Worm (Caenorhabditis elegans) whole organism, L4 larva: ENCODE results near the gene srj-18.

Experiments used
- F10B5.3 ChIP-seq: sonication (generic microtip); optimal IDR thresholded peaks from 2 replicates; lab custom pipeline; 2016; ENCODE audit warnings: mild to moderate bottlenecking, missing genetic modification characterization, missing compliant biosample characterization
- F26F4.8 ChIP-seq: fragments of 200-800 bp; sonication (Bioruptor generic); conservative IDR thresholded peaks from 2 replicates; pipeline ENCODE4 v1.3.6; 2022; ENCODE audit warnings: missing genetic modification characterization, missing compliant biosample characterization
- F49E8.2 ChIP-seq: sonication (generic microtip); optimal IDR thresholded peaks from 2 replicates; lab custom pipeline; 2016; ENCODE audit warnings: missing compliant biosample characterization, mild to moderate bottlenecking, missing genetic modification characterization, borderline replicate concordance
- R02D3.7 ChIP-seq: fragments of 150-350 bp; sonication (generic microtip); optimal IDR thresholded peaks from 3 replicates; lab custom pipeline; 2014; ENCODE audit warnings: missing biosample characterization, missing genetic modification characterization
- T26A8.4 ChIP-seq: fragments of 200-800 bp; sonication (Bioruptor generic); IDR thresholded peaks from 2 replicates; pipeline ENCODE4 v1.3.6; 2022; ENCODE audit warnings: missing genetic modification characterization, missing compliant biosample characterization
- Y75B8A.6 ChIP-seq: fragments of 200-800 bp; sonication (Bioruptor generic); IDR thresholded peaks from 2 replicates; pipeline ENCODE4 v1.3.6; 2022; ENCODE audit warnings: missing genetic modification reagents, missing genetic modification characterization, missing compliant biosample characterization
- ZK546.5 ChIP-seq, 2 experiments: sonication (generic microtip); optimal IDR thresholded peaks; 2 replicates each; lab custom pipeline; 2017; ENCODE audit warnings: missing biosample characterization in 2 of 2, missing genetic modification characterization in 2 of 2
- aha-1 ChIP-seq: fragments of 150-350 bp; peaks from one replicate; lab custom pipeline; 2014; ENCODE audit warnings: missing biosample characterization, missing genetic modification characterization
- ceh-32 ChIP-seq: sonication (generic microtip); optimal IDR thresholded peaks from 2 replicates; lab custom pipeline; 2016; ENCODE audit warnings: mild to moderate bottlenecking, missing genetic modification characterization, missing compliant biosample characterization; ENCODE audit not compliant: poor library complexity
- dmd-6 ChIP-seq: fragments of 200-800 bp; sonication (Bioruptor generic); IDR thresholded peaks from 2 replicates; pipeline ENCODE4 v1.3.6; 2022; ENCODE audit warnings: missing genetic modification reagents, missing genetic modification characterization, missing compliant biosample characterization
- egl-43 ChIP-seq: fragments of 200-800 bp; sonication (Bioruptor generic); IDR thresholded peaks from 2 replicates; pipeline ENCODE4 v1.3.6; 2022; ENCODE audit warnings: missing genetic modification reagents, missing genetic modification characterization, missing compliant biosample characterization
- fkh-10 ChIP-seq: fragments of 150-350 bp; optimal IDR thresholded peaks from 2 replicates; lab custom pipeline; 2014; ENCODE audit warnings: missing biosample characterization, missing genetic modification reagents, missing genetic modification characterization
- lin-1 ChIP-seq: fragments of 200-800 bp; sonication (Bioruptor generic); IDR thresholded peaks from 2 replicates; pipeline ENCODE4 v1.3.6; 2022; ENCODE audit warnings: missing genetic modification reagents, missing genetic modification characterization, missing compliant biosample characterization
- lin-15B ChIP-seq: fragments of 150-350 bp; sonication (generic microtip); optimal IDR thresholded peaks from 3 replicates; lab custom pipeline; 2014; ENCODE audit warnings: missing biosample characterization, missing genetic modification characterization
- lin-38 ChIP-seq: fragments of 200-800 bp; sonication (Bioruptor generic); IDR thresholded peaks from 2 replicates; pipeline ENCODE4 v1.3.6; 2022; ENCODE audit warnings: missing genetic modification reagents, missing genetic modification characterization, missing compliant biosample characterization
- lin-39 ChIP-seq: fragments of 150-350 bp; optimal IDR thresholded peaks from 2 replicates; lab custom pipeline; 2014; ENCODE audit warnings: missing biosample characterization, missing genetic modification reagents, missing genetic modification characterization
- lir-3 ChIP-seq: sonication (generic microtip); optimal IDR thresholded peaks from 2 replicates; lab custom pipeline; 2016; ENCODE audit warnings: mild to moderate bottlenecking, missing genetic modification characterization, missing compliant biosample characterization
- lsy-2 ChIP-seq, 2 experiments: fragments of 150-350 bp in 1 of 2; sonication (generic microtip) in 1 of 2; optimal IDR thresholded peaks; 2 replicates each; lab custom pipeline; 2014 to 2017; ENCODE audit warnings: missing biosample characterization in 2 of 2, missing genetic modification characterization in 2 of 2
- madf-9 ChIP-seq: fragments of 200-800 bp; sonication (Bioruptor generic); conservative IDR thresholded peaks from 2 replicates; pipeline ENCODE4 v1.3.6; 2022; ENCODE audit warnings: missing genetic modification reagents, missing genetic modification characterization, missing compliant biosample characterization
- nhr-48 ChIP-seq: sonication (generic microtip); optimal IDR thresholded peaks from 2 replicates; lab custom pipeline; 2016; ENCODE audit warnings: mild to moderate bottlenecking, missing genetic modification characterization, missing compliant biosample characterization
- nhr-6 ChIP-seq: fragments of 150-350 bp; optimal IDR thresholded peaks from 2 replicates; lab custom pipeline; 2014; ENCODE audit warnings: missing biosample characterization, missing genetic modification characterization
- pqm-1 ChIP-seq: sonication (generic microtip); optimal IDR thresholded peaks from 2 replicates; lab custom pipeline; 2017; ENCODE audit warnings: missing biosample characterization, missing genetic modification characterization
- set-16 ChIP-seq: fragments of 200-800 bp; sonication (Bioruptor generic); IDR thresholded peaks from 2 replicates; pipeline ENCODE4 v1.3.6; 2022; ENCODE audit warnings: missing genetic modification reagents, missing genetic modification characterization, missing compliant biosample characterization
- snpc-4 ChIP-seq: fragments of 150-350 bp; optimal IDR thresholded peaks from 2 replicates; lab custom pipeline; 2014; ENCODE audit warnings: missing biosample characterization, missing genetic modification characterization
- spr-3 ChIP-seq: fragments of 200-800 bp; sonication (Bioruptor generic); optimal IDR thresholded peaks from 2 replicates; lab custom pipeline; 2018; ENCODE audit warnings: mild to moderate bottlenecking, missing genetic modification characterization, missing compliant biosample characterization
- tag-97 ChIP-seq: fragments of 200-800 bp; sonication (Bioruptor generic); IDR thresholded peaks from 2 replicates; pipeline ENCODE4 v1.3.6; 2022; ENCODE audit warnings: missing genetic modification characterization, missing compliant biosample characterization
- unc-130 ChIP-seq: sonication (generic microtip); optimal IDR thresholded peaks from 2 replicates; lab custom pipeline; 2016; ENCODE audit warnings: missing genetic modification reagents, missing genetic modification characterization, missing compliant biosample characterization
- unc-39 ChIP-seq: sonication (generic microtip); optimal IDR thresholded peaks from 2 replicates; lab custom pipeline; 2017; ENCODE audit warnings: missing biosample characterization, missing genetic modification characterization
- zag-1 ChIP-seq: fragments of 150-350 bp; optimal IDR thresholded peaks from 2 replicates; lab custom pipeline; 2014; ENCODE audit warnings: missing biosample characterization, missing genetic modification characterization
- zfp-3 ChIP-seq: fragments of 200-800 bp; sonication (Bioruptor generic); conservative IDR thresholded peaks from 2 replicates; pipeline ENCODE4 v1.3.6; 2022; ENCODE audit warnings: missing genetic modification reagents, missing genetic modification characterization, missing compliant biosample characterization
- zip-11 ChIP-seq: fragments of 200-800 bp; sonication (Bioruptor generic); IDR thresholded peaks from 2 replicates; pipeline ENCODE4 v1.3.6; 2022; ENCODE audit warnings: missing genetic modification characterization, missing compliant biosample characterization
- ztf-11 ChIP-seq: fragments of 150-350 bp; optimal IDR thresholded peaks from 2 replicates; lab custom pipeline; 2014; ENCODE audit warnings: missing biosample characterization, missing genetic modification characterization
- ztf-7 ChIP-seq: fragments of 150-350 bp; optimal IDR thresholded peaks from 2 replicates; lab custom pipeline; 2014; ENCODE audit warnings: missing biosample characterization, missing genetic modification characterization

The srj-18 gene

ce11 chrV:2740228-2740627 is 33.9 kb upstream of the srj-18 start, which contains the start of gene srg-61 (continued):
- TF ChIP-seq pqm-1 (tag; lab: Kevin White, UChicago), result no peak

DNA sequence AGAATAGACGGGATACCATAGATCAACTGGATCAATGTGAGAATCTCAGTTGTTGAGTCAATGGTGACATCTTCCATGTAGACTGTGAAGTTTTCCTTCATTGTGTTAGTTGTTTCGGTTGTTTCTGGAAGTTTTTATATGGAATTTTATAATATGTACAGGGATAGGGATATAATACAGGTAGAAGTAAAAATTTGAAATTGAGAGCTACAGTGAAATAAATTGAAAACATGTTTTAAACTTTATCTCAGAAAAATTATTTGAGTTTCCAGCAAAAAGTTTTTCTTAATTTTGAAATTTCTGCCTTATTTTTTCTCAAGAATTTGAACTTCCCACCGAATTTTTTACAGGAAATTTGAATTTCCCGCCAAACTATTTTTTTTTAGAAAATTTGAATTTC is 31.8 kb upstream of the srj-18 start, which contains the start of gene srg-62:
srg-62 (minus strand) TSS at position 101 of the 400 bp plus-strand sequence.
- TF ChIP-seq fkh-10 (GFP tag; lab: Kevin White, UChicago) (no peak), ceh-32 (tag; lab: Kevin White, UChicago) (no peak), aha-1 (tag; lab: Kevin White, UChicago) (no peak), lin-15B (tag; lab: Kevin White, UChicago) (no peak), lir-3 (tag; lab: Kevin White, UChicago) (no peak), zip-11 (GFP tag; lab: Robert Waterston, UW) (no peak), unc-130 (GFP tag; lab: Kevin White, UChicago) (no peak), T26A8.4 (no peak), zag-1 (tag; lab: Kevin White, UChicago) (no peak), ztf-7 (tag; lab: Kevin White, UChicago) (no peak), spr-3 (GFP tag; lab: Kevin White, UChicago) (no peak), dmd-6 (GFP tag; lab: Robert Waterston, UW) (no peak), egl-43 (GFP tag; lab: Robert Waterston, UW) (no peak)

DNA sequence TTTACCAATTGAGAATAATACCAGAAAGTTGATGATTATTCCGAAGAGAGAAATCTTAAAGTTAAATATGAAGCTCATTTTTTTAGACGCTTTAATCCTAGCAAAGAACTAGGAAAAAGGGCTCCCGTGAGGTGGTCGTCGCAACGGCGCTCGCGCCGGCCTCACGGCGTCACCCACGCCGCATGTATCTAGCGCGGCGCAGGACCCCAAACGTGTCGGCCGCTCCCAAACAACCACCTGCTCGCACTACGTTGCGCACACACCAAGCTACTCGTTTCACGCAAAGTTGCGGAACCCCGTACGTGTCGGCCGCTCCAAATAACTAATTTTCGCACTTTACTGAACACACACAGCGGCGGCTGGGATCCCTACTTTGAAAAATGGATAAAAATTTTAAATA is 27.7 kb upstream of the srj-18 start:
- no peak for TF ChIP-seq ztf-11 (tag; lab: Kevin White, UChicago)
- TF ChIP-seq F26F4.8 (GFP tag; lab: Robert Waterston, UW), result no peak
- peak; percentile 85 for TF ChIP-seq set-16 (GFP tag; lab: Robert Waterston, UW)
- TF ChIP-seq, all 104 proteins: peak for 1

DNA sequence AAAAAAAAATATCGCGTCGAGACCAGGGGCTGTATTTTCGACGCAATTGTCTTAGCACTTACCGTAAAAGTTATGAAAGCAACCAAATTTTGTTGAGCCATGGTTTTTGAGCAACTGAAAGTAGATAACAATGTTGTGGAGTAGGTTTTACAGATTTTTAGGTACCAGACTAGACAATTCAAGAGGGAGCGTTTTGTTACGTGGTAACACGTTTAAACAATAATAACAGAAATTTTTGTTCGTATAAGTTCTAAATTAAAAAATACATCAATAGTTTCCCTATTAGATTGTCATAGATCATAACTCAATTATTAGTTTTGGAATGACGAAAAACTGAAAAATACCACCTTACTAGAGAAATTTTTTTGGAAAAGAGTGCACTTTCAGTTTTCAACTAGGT is 24.1 kb upstream of the srj-18 start, which contains the start of gene srx-24:
srx-24 (minus strand) TSS at position 101 of the 400 bp plus-strand sequence.
- TF ChIP-seq nhr-48 (tag; lab: Kevin White, UChicago), result no peak
- no peak for TF ChIP-seq lin-38 (GFP tag; lab: Robert Waterston, UW)
- no peak for TF ChIP-seq madf-9 (GFP tag; lab: Robert Waterston, UW)
- TF ChIP-seq lin-39 (tag; lab: Kevin White, UChicago), result no peak
- TF ChIP-seq lin-1, result no peak
- no peak for TF ChIP-seq ZK546.5 (tag; optimal IDR thresholded peaks at IDR 0.05; lab: Kevin White, UChicago)
- TF ChIP-seq F10B5.3 (tag; lab: Kevin White, UChicago), result no peak
- TF ChIP-seq F49E8.2 (tag; lab: Kevin White, UChicago), result no peak
- TF ChIP-seq Y75B8A.6, result no peak
- no peak for TF ChIP-seq zfp-3 (GFP tag; lab: Robert Waterston, UW)
- TF ChIP-seq snpc-4 (tag; lab: Kevin White, UChicago), result no peak
- no peak for TF ChIP-seq tag-97
- no peak for TF ChIP-seq lsy-2 (tag; optimal IDR thresholded peaks at IDR 0.05; lab: Kevin White, UChicago)
- no peak for TF ChIP-seq R02D3.7 (tag; lab: Kevin White, UChicago)
- TF ChIP-seq nhr-6 (tag; lab: Kevin White, UChicago), result no peak

DNA sequence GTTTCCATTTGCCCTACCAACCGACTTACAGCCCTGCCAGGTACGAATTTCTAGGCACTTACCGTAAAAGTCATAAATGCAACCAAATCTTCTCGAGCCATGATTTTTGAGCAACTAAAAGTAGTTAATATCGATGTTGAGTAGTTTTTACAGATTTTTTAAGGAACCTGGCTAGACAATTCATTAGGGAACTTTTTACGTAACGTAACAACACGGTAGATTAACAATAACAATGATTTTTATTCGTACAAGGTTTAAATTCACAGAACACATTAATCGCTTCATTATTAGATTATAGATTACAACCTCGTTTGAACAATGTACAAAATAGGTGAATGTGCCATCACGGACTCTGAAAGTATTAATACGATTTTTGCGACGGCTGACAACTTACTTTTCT is 21.1 kb upstream of the srj-18 start, which contains the start of gene srx-26:
srx-26 (minus strand) TSS at position 101 of the 400 bp plus-strand sequence.
- TF ChIP-seq unc-39 (tag; lab: Kevin White, UChicago), result no peak
